Fruit fly (Drosophila melanogaster): ENCODE measurements around the gene Ugt302K1.

The Ugt302K1 gene

dm6 chr3R:11197389-11197716 lies 43.7 kb upstream of the Ugt302K1 start, which contains the start of gene cu:
TSS of gene cu (plus strand) at chr3R:11197592.
- TF ChIP-seq fd96Ca (GFP tag; IDR thresholded peaks at IDR 0.05) (peak; percentile 93), Ets98B (GFP tag; IDR thresholded peaks at IDR 0.05) (no peak), CG8301 (tag; optimal IDR thresholded peaks at IDR 0.05) (no peak)

dm6 chr3R:11196648-11197388 lies 43.2 kb upstream of the Ugt302K1 start:
- TF ChIP-seq CG4496 (GFP tag; IDR thresholded peaks at IDR 0.05), result peak; percentile 97
- peak; percentile 99 for TF ChIP-seq CG32121 (GFP tag; IDR thresholded peaks at IDR 0.05)
- peak; percentile 99 for TF ChIP-seq CG15710 (tag; optimal IDR thresholded peaks at IDR 0.05)
- peak; percentile 100 for TF ChIP-seq CG14655 (GFP tag; optimal IDR thresholded peaks at IDR 0.05)
- TF ChIP-seq CG8301 (tag; optimal IDR thresholded peaks at IDR 0.05), result peak; percentile 99
- TF ChIP-seq gl (tag; optimal IDR thresholded peaks at IDR 0.05), result peak; percentile 89
- no peak for TF ChIP-seq fd96Ca (GFP tag; IDR thresholded peaks at IDR 0.05)
- TF ChIP-seq CG12605 (GFP tag; IDR thresholded peaks at IDR 0.05), result peak; percentile 94
- TF ChIP-seq CG8159 (tag; optimal IDR thresholded peaks at IDR 0.05), result peak; percentile 99
- peak; percentile 99 for TF ChIP-seq Snoo (tag; optimal IDR thresholded peaks at IDR 0.05)
- TF ChIP-seq CG17806 (tag; optimal IDR thresholded peaks at IDR 0.05), result peak; percentile 98
- TF ChIP-seq D1 (tag; optimal IDR thresholded peaks at IDR 0.05), result peak; percentile 99
- TF ChIP-seq Pif1A (GFP tag; optimal IDR thresholded peaks at IDR 0.05), result peak; percentile 44
- peak; percentile 97 for TF ChIP-seq EcR (GFP tag; optimal IDR thresholded peaks at IDR 0.05)
- TF ChIP-seq CG34367 (tag; optimal IDR thresholded peaks at IDR 0.05), result peak; percentile 96
- peak; percentile 93 for TF ChIP-seq Pif1B (GFP tag; optimal IDR thresholded peaks at IDR 0.05)
- peak; percentile 97 for TF ChIP-seq CG10348 (GFP tag; IDR thresholded peaks at IDR 0.05)
- TF ChIP-seq Ets98B (GFP tag; IDR thresholded peaks at IDR 0.05), result peak; percentile 95
- TF ChIP-seq CG13204 (GFP tag; optimal IDR thresholded peaks at IDR 0.05), result peak; percentile 86
- peak; percentile 100 for TF ChIP-seq CG9948 (tag; optimal IDR thresholded peaks at IDR 0.05)
- peak; percentile 97 for TF ChIP-seq rn (GFP tag; IDR thresholded peaks at IDR 0.05)

dm6 chr3R:11195792-11196191 lies 42.1 kb upstream of the Ugt302K1 start, which contains the start of gene CG18577:
TSS of gene CG18577 (plus strand) at chr3R:11196092.
- TF ChIP-seq D1 (tag; optimal IDR thresholded peaks at IDR 0.05), result no peak
- no peak for TF ChIP-seq EcR (GFP tag; optimal IDR thresholded peaks at IDR 0.05)
- TF ChIP-seq CG17806 (tag; optimal IDR thresholded peaks at IDR 0.05), result no peak
- TF ChIP-seq CG4496 (GFP tag; IDR thresholded peaks at IDR 0.05), result no peak
- TF ChIP-seq CG8159 (tag; optimal IDR thresholded peaks at IDR 0.05), result no peak
- no peak for TF ChIP-seq Ets98B (GFP tag; IDR thresholded peaks at IDR 0.05)
- TF ChIP-seq Snoo (tag; optimal IDR thresholded peaks at IDR 0.05), result no peak
- no peak for TF ChIP-seq CG9948 (tag; optimal IDR thresholded peaks at IDR 0.05)
- TF ChIP-seq CG32121 (GFP tag; IDR thresholded peaks at IDR 0.05), result no peak
- no peak for TF ChIP-seq Pif1A (GFP tag; optimal IDR thresholded peaks at IDR 0.05)
- no peak for TF ChIP-seq CG13204 (GFP tag; optimal IDR thresholded peaks at IDR 0.05)
- no peak for TF ChIP-seq CG15710 (tag; optimal IDR thresholded peaks at IDR 0.05)
- no peak for TF ChIP-seq CG12605 (GFP tag; IDR thresholded peaks at IDR 0.05)
- no peak for TF ChIP-seq CG10348 (GFP tag; IDR thresholded peaks at IDR 0.05)
- no peak for TF ChIP-seq Pif1B (GFP tag; optimal IDR thresholded peaks at IDR 0.05)
- no peak for TF ChIP-seq gl (tag; optimal IDR thresholded peaks at IDR 0.05)
- TF ChIP-seq CG34367 (tag; optimal IDR thresholded peaks at IDR 0.05), result no peak
- TF ChIP-seq fd96Ca (GFP tag; IDR thresholded peaks at IDR 0.05), result no peak
- TF ChIP-seq rn (GFP tag; IDR thresholded peaks at IDR 0.05), result no peak
- no peak for TF ChIP-seq CG8301 (tag; optimal IDR thresholded peaks at IDR 0.05)

dm6 chr3R:11178300-11178699 lies 24.7 kb upstream of the Ugt302K1 start:
- no peak for TF ChIP-seq Pif1B (GFP tag; optimal IDR thresholded peaks at IDR 0.05)
- TF ChIP-seq CG13204 (GFP tag; optimal IDR thresholded peaks at IDR 0.05), result no peak
- no peak for TF ChIP-seq Pif1A (GFP tag; optimal IDR thresholded peaks at IDR 0.05)
- TF ChIP-seq CG9948 (tag; optimal IDR thresholded peaks at IDR 0.05), result no peak

- TF ChIP-seq gl (tag; optimal IDR thresholded peaks at IDR 0.05) (no peak), Pif1A (GFP tag; optimal IDR thresholded peaks at IDR 0.05) (no peak), CG13204 (GFP tag; optimal IDR thresholded peaks at IDR 0.05) (no peak), Snoo (tag; optimal IDR thresholded peaks at IDR 0.05) (no peak), CG9948 (tag; optimal IDR thresholded peaks at IDR 0.05) (no peak), CG32121 (GFP tag; IDR thresholded peaks at IDR 0.05) (no peak), Ets98B (GFP tag; IDR thresholded peaks at IDR 0.05) (no peak), Pif1B (GFP tag; optimal IDR thresholded peaks at IDR 0.05) (no peak)
Observed at dm6 chr3R:11177579-11177978, 23.9 kb upstream of the Ugt302K1 start.

- TF ChIP-seq Ets98B (GFP tag; IDR thresholded peaks at IDR 0.05) (no peak), EcR (GFP tag; optimal IDR thresholded peaks at IDR 0.05) (no peak), Pif1A (GFP tag; optimal IDR thresholded peaks at IDR 0.05) (no peak), D1 (tag; optimal IDR thresholded peaks at IDR 0.05) (no peak), CG17806 (tag; optimal IDR thresholded peaks at IDR 0.05) (no peak), Pif1B (GFP tag; optimal IDR thresholded peaks at IDR 0.05) (no peak), CG32121 (GFP tag; IDR thresholded peaks at IDR 0.05) (no peak)
Observed at dm6 chr3R:11175777-11176176, 22.1 kb upstream of the Ugt302K1 start.

- no peak for TF ChIP-seq fd96Ca (GFP tag; IDR thresholded peaks at IDR 0.05)
- TF ChIP-seq Ets98B (GFP tag; IDR thresholded peaks at IDR 0.05), result no peak
- no peak for TF ChIP-seq CG8159 (tag; optimal IDR thresholded peaks at IDR 0.05)
- no peak for TF ChIP-seq CG17806 (tag; optimal IDR thresholded peaks at IDR 0.05)
- no peak for TF ChIP-seq EcR (GFP tag; optimal IDR thresholded peaks at IDR 0.05)
- no peak for TF ChIP-seq D1 (tag; optimal IDR thresholded peaks at IDR 0.05)
- TF ChIP-seq CG14655 (GFP tag; optimal IDR thresholded peaks at IDR 0.05), result no peak
- TF ChIP-seq CG34367 (tag; optimal IDR thresholded peaks at IDR 0.05), result no peak
- TF ChIP-seq Snoo (tag; optimal IDR thresholded peaks at IDR 0.05), result no peak
Observed at dm6 chr3R:11175308-11175707, 21.7 kb upstream of the Ugt302K1 start, which contains the start of the genes Ugt304A1 and Ugt303A1. TSS of gene Ugt304A1 (minus strand) at chr3R:11175408. TSS of gene Ugt303A1 (plus strand) at chr3R:11175529.

Data from whole organism, pupa.